Fruit fly (Drosophila melanogaster): ENCODE data around the gene SKIP.
A peak's percentile ranks its signal among the peaks of the same experiment; 100 is the strongest.

Gene SKIP

DNA sequence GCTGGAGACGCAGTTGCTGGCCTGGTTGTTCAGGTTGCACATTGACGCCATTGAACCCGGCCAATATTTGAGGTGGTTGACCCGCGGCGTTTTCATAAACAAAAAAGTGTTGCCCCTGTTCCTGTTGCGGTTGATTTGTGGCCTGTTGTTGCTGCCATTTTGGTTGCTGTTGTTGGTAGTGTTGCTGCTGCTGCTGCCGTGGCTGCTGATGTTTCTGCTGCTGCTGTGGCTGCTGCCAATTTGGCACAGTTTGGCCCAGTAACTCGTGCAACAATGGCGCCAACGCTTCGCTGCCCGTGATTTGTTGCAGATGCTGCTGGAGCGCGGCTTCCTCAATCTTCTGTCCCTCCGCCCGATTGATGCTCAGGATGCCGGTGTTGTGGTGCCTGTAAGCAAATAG is 208.0 kb downstream of the SKIP start:
- TF ChIP-seq tai (GFP tag; optimal IDR thresholded peaks at IDR 0.05), result no peak
- TF ChIP-seq Dfd (GFP tag; optimal IDR thresholded peaks at IDR 0.05), result peak; percentile 74

DNA sequence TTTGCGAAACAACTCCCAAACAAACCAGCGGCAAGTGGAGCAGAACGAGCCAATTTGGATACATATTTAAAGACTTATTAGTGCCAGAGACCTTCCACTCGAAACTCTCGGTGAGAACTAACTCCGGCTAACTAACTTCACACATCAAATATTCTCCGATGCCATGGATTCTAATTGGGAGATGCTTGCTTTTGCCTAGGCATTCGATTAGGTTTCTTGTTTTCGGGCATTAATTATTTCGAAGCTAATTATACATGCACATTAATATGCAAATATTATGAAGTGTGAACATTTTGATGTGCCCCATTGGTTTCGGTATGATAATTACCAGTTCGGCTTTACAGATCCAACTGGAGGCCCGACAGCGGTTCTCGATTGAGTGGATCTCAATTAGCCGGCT is 208.5 kb downstream of the SKIP start, which contains the start of gene CG5386:
TSS of gene CG5386 (minus strand) at position 101 of the 400 bp plus-strand sequence.
- no peak for TF ChIP-seq CG32264 (GFP tag; optimal IDR thresholded peaks at IDR 0.05)
- TF ChIP-seq Sp1 (GFP tag; optimal IDR thresholded peaks at IDR 0.05), result no peak
- no peak for TF ChIP-seq h (GFP tag; optimal IDR thresholded peaks at IDR 0.05)
- no peak for TF ChIP-seq GATAd (GFP tag; optimal IDR thresholded peaks at IDR 0.05)
- no peak for TF ChIP-seq brk (GFP tag; optimal IDR thresholded peaks at IDR 0.05)
- no peak for TF ChIP-seq ey (GFP tag; optimal IDR thresholded peaks at IDR 0.05)
- TF ChIP-seq pan (optimal IDR thresholded peaks at IDR 0.05), result no peak
- no peak for TF ChIP-seq Hnf4 (GFP tag; optimal IDR thresholded peaks at IDR 0.05)
- TF ChIP-seq dmrt93B (GFP tag; optimal IDR thresholded peaks at IDR 0.05), result no peak
- no peak for TF ChIP-seq OdsH (GFP tag; optimal IDR thresholded peaks at IDR 0.05)
- no peak for TF ChIP-seq Dfd (GFP tag; optimal IDR thresholded peaks at IDR 0.05)
- TF ChIP-seq Hr83 (GFP tag; optimal IDR thresholded peaks at IDR 0.05; ENCODE audit: poor library complexity, severe bottlenecking), result no peak
- TF ChIP-seq sv (GFP tag; optimal IDR thresholded peaks at IDR 0.05), result no peak
- no peak for TF ChIP-seq HLH106 (tag; optimal IDR thresholded peaks at IDR 0.05)
- no peak for TF ChIP-seq Vsx2 (GFP tag; optimal IDR thresholded peaks at IDR 0.05; ENCODE audit: partially characterized antibody)
- no peak for TF ChIP-seq CG9705 (GFP tag; optimal IDR thresholded peaks at IDR 0.05)
- TF ChIP-seq CrebA (GFP tag; optimal IDR thresholded peaks at IDR 0.05; ENCODE audit: borderline replicate concordance), result no peak
- TF ChIP-seq dsf (GFP tag; optimal IDR thresholded peaks at IDR 0.05; ENCODE audit: borderline replicate concordance), result no peak
- TF ChIP-seq tai (GFP tag; optimal IDR thresholded peaks at IDR 0.05), result no peak

DNA sequence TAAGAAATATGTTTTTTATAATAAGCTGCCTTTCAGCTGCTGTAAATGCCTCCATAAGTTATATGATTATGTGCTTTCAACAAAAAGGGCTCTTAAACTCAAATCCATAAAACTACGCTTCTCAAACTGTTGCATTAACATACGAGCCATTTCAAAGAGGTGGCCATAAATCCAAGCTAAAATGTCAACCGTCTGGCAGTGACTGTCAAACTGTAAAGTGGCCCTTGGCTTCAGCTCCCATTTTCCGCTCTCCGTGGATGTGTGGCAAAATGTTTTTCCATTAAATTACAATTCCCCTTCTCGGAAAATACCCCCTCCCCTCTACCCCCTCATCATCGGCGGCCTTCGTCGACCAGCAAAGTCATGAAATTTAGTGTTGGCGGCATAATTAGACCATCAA is 209.1 kb downstream of the SKIP start:
- TF ChIP-seq Hr78 (GFP tag; optimal IDR thresholded peaks at IDR 0.05) (no peak), lola (GFP tag; optimal IDR thresholded peaks at IDR 0.05) (no peak), psq (GFP tag; optimal IDR thresholded peaks at IDR 0.05) (no peak), OdsH (GFP tag; optimal IDR thresholded peaks at IDR 0.05) (no peak)
